Worm (Caenorhabditis elegans) whole organism, L4/young adult: ENCODE results near the gene clec-57.

ENCODE experiments used
- W03F9.2 ChIP-seq: fragments of 150-350 bp; optimal IDR thresholded peaks from 2 replicates; lab custom pipeline; 2014; ENCODE audit warnings: missing biosample characterization, missing genetic modification characterization
- dao-5 ChIP-seq: sonication (generic microtip); optimal IDR thresholded peaks from 2 replicates; lab custom pipeline; 2016; ENCODE audit warnings: missing genotype, missing genetic modification characterization, moderate library complexity, missing compliant biosample characterization
- him-1 ChIP-seq: sonication (generic microtip); optimal IDR thresholded peaks from 2 replicates; lab custom pipeline; 2016; ENCODE audit warnings: missing genotype, missing genetic modification reagents, missing genetic modification characterization, missing compliant biosample characterization

Gene clec-57

ce11 chrV:14496446-14496845 lies 27.4 kb downstream of the clec-57 start:
- TF ChIP-seq W03F9.2 (tag; lab: Kevin White, UChicago) (no peak), him-1 (tag; lab: Kevin White, UChicago) (no peak), dao-5 (no peak)

ce11 chrV:14498204-14498603 lies 29.2 kb downstream of the clec-57 start:
- TF ChIP-seq him-1 (tag; lab: Kevin White, UChicago) (no peak), dao-5 (no peak)

- no peak for TF ChIP-seq him-1 (tag; lab: Kevin White, UChicago)
- TF ChIP-seq dao-5, result no peak
- TF ChIP-seq W03F9.2 (tag; lab: Kevin White, UChicago), result no peak
These were observed 30.2 kb downstream of the clec-57 start for ce11 chrV:14499074-14499864.

- TF ChIP-seq him-1 (tag; lab: Kevin White, UChicago) (no peak), W03F9.2 (tag; lab: Kevin White, UChicago) (no peak), dao-5 (no peak)
These were observed 31.5 kb downstream of the clec-57 start for ce11 chrV:14500554-14500953.

- TF ChIP-seq dao-5, result no peak
- TF ChIP-seq him-1 (tag; lab: Kevin White, UChicago), result no peak
- no peak for TF ChIP-seq W03F9.2 (tag; lab: Kevin White, UChicago)
These were observed 32.1 kb downstream of the clec-57 start, which contains the start of gene R02D5.24 for ce11 chrV:14501136-14501535. Gene R02D5.24, plus strand, starts transcription at chrV:14501340.

ce11 chrV:14503065-14503464 lies 34.0 kb downstream of the clec-57 start:
- TF ChIP-seq him-1 (tag; lab: Kevin White, UChicago) (no peak), W03F9.2 (tag; lab: Kevin White, UChicago) (no peak), dao-5 (no peak)

- TF ChIP-seq W03F9.2 (tag; lab: Kevin White, UChicago) (no peak), him-1 (tag; lab: Kevin White, UChicago) (no peak), dao-5 (no peak)
These were observed 35.1 kb downstream of the clec-57 start for ce11 chrV:14504120-14504519.

ce11 chrV:14504774-14505173 lies 35.7 kb downstream of the clec-57 start:
- TF ChIP-seq W03F9.2 (tag; lab: Kevin White, UChicago) (no peak), him-1 (tag; lab: Kevin White, UChicago) (no peak), dao-5 (no peak)

- TF ChIP-seq him-1 (tag; lab: Kevin White, UChicago) (no peak), dao-5 (no peak), W03F9.2 (tag; lab: Kevin White, UChicago) (no peak)
These were observed 36.7 kb downstream of the clec-57 start for ce11 chrV:14505745-14506214.

ce11 chrV:14506713-14507675 lies 38.0 kb downstream of the clec-57 start:
- TF ChIP-seq him-1 (tag; lab: Kevin White, UChicago) (no peak), W03F9.2 (tag; lab: Kevin White, UChicago) (no peak), dao-5 (no peak)

ce11 chrV:14508005-14508521 lies 39.0 kb downstream of the clec-57 start, which contains the start of gene R02D5.1:
Gene R02D5.1, plus strand, starts transcription at chrV:14508249.
- TF ChIP-seq W03F9.2 (tag; lab: Kevin White, UChicago) (no peak), him-1 (tag; lab: Kevin White, UChicago) (no peak), dao-5 (no peak)

- TF ChIP-seq him-1 (tag; lab: Kevin White, UChicago) (no peak), dao-5 (no peak), W03F9.2 (tag; lab: Kevin White, UChicago) (no peak)
These were observed 39.5 kb downstream of the clec-57 start for ce11 chrV:14508556-14508955.

- TF ChIP-seq him-1 (tag; lab: Kevin White, UChicago), result no peak
- TF ChIP-seq W03F9.2 (tag; lab: Kevin White, UChicago), result no peak
- TF ChIP-seq dao-5, result no peak
These were observed 41.7 kb downstream of the clec-57 start, which contains the start of gene R02D5.9 for ce11 chrV:14510746-14511145. Gene R02D5.9, minus strand, starts transcription at chrV:14511123.
